Fruit fly (Drosophila melanogaster): ENCODE data around the gene Nepl6.

DNA sequence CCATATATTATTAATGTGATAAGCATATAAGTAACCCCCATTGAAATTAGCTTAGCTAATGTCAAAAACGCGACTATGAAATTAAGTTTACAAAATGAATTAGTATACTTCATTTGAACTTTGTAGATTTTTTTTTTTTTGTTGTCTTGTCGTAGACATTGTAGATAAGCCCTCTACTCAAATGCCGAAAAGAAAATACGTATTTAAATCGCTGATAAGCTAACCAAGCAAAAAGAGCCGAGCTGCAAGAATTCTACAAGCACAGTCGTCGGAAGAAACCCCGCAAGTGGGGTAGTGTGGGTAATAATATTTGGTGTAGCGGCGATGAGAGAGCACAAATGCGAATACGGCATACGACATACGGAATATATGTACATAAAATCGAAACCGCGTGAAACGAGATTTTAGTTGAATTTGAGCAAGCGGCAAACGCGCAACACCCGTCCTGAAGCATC lies 17.8 kb downstream of the Nepl6 start, which contains the start of gene Nepl4:
- TF ChIP-seq CG13296 (GFP tag; optimal IDR thresholded peaks at IDR 0.05), result no peak
- no peak for TF ChIP-seq fd96Cb (tag; optimal IDR thresholded peaks at IDR 0.05)
- TF ChIP-seq CG31224 (GFP tag; IDR thresholded peaks at IDR 0.05), result no peak
- TF ChIP-seq sens-2 (GFP tag; IDR thresholded peaks at IDR 0.05), result no peak
- no peak for TF ChIP-seq sc (optimal IDR thresholded peaks at IDR 0.05)
- TF ChIP-seq sc (GFP tag; optimal IDR thresholded peaks at IDR 0.05), result no peak
- no peak for TF ChIP-seq Lpt (GFP tag; optimal IDR thresholded peaks at IDR 0.05)
- no peak for TF ChIP-seq psq (GFP tag; optimal IDR thresholded peaks at IDR 0.05)
- no peak for TF ChIP-seq unc-4 (GFP tag; IDR thresholded peaks at IDR 0.05; ENCODE audit: partially characterized antibody)

Data from whole organism, embryonic.